Fruit fly (Drosophila melanogaster) whole organism, prepupa: ENCODE results near the gene CG13840.

Experiments used
- CG11902 ChIP-seq: fragments of 200-800 bp; sonication (Bioruptor generic); optimal IDR thresholded peaks from 3 replicates; lab custom pipeline; 2016; ENCODE audit warnings: missing biosample characterization, missing genetic modification characterization
- Hr39 ChIP-seq: fragments of 200-800 bp; sonication (Bioruptor generic); optimal IDR thresholded peaks from 2 replicates; lab custom pipeline; 2016; ENCODE audit warnings: missing biosample characterization, missing genetic modification characterization
- OdsH ChIP-seq: fragments of 200-800 bp; sonication (Bioruptor generic); optimal IDR thresholded peaks from 3 replicates; lab custom pipeline; 2016; ENCODE audit warnings: missing biosample characterization, missing genetic modification characterization
- Sox14 ChIP-seq: fragments of 200-800 bp; sonication (Bioruptor generic); optimal IDR thresholded peaks from 3 replicates; lab custom pipeline; 2016; ENCODE audit warnings: missing biosample characterization, missing genetic modification characterization
- cyc ChIP-seq: fragments of 200-800 bp; sonication (Bioruptor generic); optimal IDR thresholded peaks from 3 replicates; lab custom pipeline; 2016; ENCODE audit warnings: missing biosample characterization, missing genetic modification characterization

DNA sequence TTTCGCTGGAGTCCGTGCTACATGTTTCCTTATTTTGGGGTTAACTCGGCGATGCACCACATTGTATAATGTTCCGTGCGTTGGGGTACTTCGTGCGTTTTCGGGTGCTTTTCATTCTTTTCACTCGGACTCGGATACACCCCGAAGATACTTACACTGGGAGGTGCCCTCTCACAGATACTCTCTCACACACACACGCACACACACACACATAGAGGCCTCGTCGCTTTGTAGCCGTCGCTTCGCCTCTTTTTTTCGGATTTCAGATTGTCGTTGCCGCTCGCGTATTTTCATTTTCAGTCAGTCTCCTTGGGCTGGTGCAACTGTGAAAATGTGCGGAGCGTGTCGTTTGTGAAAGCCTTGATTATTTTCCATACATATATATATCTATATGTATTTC is 34.6 kb downstream of the CG13840 start:
- no peak for TF ChIP-seq OdsH (GFP tag; lab: Kevin White, UChicago)
- TF ChIP-seq Sox14 (GFP tag; lab: Kevin White, UChicago), result peak; percentile 35
- TF ChIP-seq Hr39 (GFP tag; lab: Kevin White, UChicago), result no peak
- TF ChIP-seq cyc, result no peak
- TF ChIP-seq CG11902, result no peak
